Worm (Caenorhabditis elegans) whole organism, mixed stage, embryonic: Measurements from ENCODE around the gene srw-118.

ENCODE experiments used
- elt-3 ChIP-seq: fragments of 150-350 bp; optimal IDR thresholded peaks from 2 replicates; lab custom pipeline; 2014; ENCODE audit warnings: missing biosample characterization, missing genetic modification characterization
- lin-13 ChIP-seq: fragments of 150-350 bp; optimal IDR thresholded peaks from 2 replicates; lab custom pipeline; 2014; ENCODE audit warnings: missing biosample characterization, missing genetic modification characterization
- lsy-2 ChIP-seq: fragments of 150-350 bp; optimal IDR thresholded peaks from 2 replicates; lab custom pipeline; 2014; ENCODE audit warnings: missing biosample characterization, missing genetic modification characterization
- nhr-12 ChIP-seq: fragments of 150-350 bp; optimal IDR thresholded peaks from 2 replicates; lab custom pipeline; 2014; ENCODE audit warnings: missing biosample characterization, missing genetic modification characterization
- nhr-237 ChIP-seq: fragments of 150-350 bp; optimal IDR thresholded peaks from 2 replicates; lab custom pipeline; 2014; ENCODE audit warnings: missing biosample characterization, missing genetic modification characterization
- sptf-1 ChIP-seq: sonication (generic microtip); optimal IDR thresholded peaks from 2 replicates; lab custom pipeline; 2017; ENCODE audit warnings: mild to moderate bottlenecking, missing genetic modification characterization, moderate library complexity, missing compliant biosample characterization
- tbx-8 ChIP-seq: fragments of 200-800 bp; sonication (Bioruptor generic); optimal IDR thresholded peaks from 2 replicates; lab custom pipeline; 2018; ENCODE audit warnings: mild to moderate bottlenecking, missing genetic modification characterization, moderate library complexity, missing compliant biosample characterization
- unc-39 ChIP-seq: fragments of 150-350 bp; optimal IDR thresholded peaks from 2 replicates; lab custom pipeline; 2014; ENCODE audit warnings: missing biosample characterization, missing genetic modification characterization
- ztf-11 ChIP-seq: fragments of 150-350 bp; optimal IDR thresholded peaks from 2 replicates; lab custom pipeline; 2014; ENCODE audit warnings: missing biosample characterization, missing genetic modification characterization

- TF ChIP-seq nhr-237 (tag; lab: Kevin White, UChicago) (no peak), nhr-12 (tag; lab: Kevin White, UChicago) (no peak), lin-13 (tag; lab: Kevin White, UChicago) (no peak), elt-3 (tag; lab: Kevin White, UChicago) (no peak), tbx-8 (GFP tag; lab: Kevin White, UChicago) (no peak), unc-39 (no peak), lsy-2 (no peak), ztf-11 (tag; lab: Kevin White, UChicago) (no peak), sptf-1 (no peak)
Measured at ce11 chrV:2958202-2958601, 21.7 kb downstream of the srw-118 start, which contains the start of gene srw-142.
